Fruit fly (Drosophila melanogaster): ENCODE data around the gene CG13609.

The CG13609 gene

DNA sequence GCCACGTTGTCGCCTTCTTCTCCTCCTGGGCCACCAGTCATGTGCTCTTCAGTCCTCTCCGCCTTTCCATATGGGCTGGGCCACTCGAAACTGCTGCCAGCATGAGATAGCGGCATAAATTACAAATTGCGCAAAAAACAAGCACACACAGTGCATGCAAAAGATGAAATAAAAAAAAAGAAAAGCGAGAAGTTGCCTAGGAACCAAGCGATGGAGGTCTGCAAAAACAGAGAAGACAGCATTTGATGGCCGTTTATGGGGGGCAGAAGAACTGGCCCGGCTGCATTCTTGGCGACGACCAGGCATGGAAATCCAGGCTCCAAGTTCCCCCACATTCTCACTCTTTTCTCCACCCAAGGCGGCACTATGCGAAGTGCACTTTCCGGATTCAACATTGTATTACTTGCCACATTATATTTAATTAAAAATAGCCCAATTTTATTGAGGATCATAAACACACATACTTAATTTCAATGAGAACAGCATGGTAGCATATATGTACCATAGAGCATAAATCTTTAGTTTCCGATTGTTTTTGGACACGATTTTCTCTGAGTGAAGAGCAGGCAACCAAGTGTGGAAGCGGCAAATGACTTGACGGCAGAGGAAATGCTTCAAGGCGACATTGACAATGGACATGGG lies 34.7 kb downstream of the CG13609 start:
- no peak for TF ChIP-seq noc (tag; optimal IDR thresholded peaks at IDR 0.05)

DNA sequence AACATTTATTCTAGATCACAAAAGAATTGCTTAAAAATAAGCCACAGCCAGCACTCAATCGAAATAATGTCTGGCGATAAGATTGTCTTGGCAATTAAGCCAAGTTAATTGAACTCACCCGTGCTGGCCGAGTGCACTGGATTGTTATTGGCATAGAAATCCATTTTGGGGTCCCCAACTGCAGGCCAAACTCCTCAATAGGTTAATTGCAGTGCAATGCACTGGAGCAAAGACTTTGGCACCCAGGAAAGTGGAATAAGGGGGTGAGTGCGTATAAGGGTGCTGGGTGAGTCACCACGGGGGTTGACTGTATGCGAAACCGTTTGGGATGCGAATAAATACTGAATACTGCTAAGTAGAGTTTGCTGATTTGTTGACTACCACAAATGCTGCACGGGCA lies 36.1 kb downstream of the CG13609 start:
- no peak for TF ChIP-seq noc (tag; optimal IDR thresholded peaks at IDR 0.05)

DNA sequence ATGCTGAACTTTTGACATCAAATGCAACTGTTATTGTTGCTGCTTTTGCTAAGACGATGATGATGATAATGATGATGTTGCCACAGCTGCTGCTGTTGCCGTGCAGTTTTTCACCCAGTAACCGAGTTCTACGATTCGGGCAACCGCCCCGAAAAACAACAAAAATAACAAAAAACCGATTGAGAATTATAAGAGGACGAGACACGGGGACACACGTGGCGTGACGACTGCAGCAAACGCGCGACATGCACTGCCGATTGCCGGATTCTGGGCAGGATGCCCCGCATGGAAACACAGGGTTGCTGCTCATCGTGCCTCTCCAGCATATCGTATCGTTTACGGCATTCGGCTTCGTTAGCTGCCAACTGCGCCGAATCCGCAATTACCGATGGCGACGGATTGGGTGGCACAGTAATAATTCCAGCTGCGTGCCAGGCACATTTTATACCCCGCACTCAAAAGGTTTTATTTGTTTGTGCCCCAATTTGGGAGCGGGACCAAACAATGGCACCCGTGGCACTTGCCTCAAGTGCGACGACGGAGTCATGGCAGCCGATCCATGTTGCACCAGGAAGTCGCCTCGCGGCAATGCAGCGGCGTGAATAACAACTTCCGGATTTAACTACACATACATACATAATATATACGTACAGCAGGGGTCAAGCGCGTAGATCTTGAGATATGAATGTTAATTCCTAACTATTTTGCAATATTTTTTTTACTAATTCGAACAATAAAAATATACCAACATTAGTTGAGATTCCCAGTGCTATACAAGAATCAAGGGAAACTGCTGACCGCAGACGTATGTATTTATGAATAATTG lies 37.0 kb downstream of the CG13609 start:
- no peak for TF ChIP-seq noc (tag; optimal IDR thresholded peaks at IDR 0.05)

DNA sequence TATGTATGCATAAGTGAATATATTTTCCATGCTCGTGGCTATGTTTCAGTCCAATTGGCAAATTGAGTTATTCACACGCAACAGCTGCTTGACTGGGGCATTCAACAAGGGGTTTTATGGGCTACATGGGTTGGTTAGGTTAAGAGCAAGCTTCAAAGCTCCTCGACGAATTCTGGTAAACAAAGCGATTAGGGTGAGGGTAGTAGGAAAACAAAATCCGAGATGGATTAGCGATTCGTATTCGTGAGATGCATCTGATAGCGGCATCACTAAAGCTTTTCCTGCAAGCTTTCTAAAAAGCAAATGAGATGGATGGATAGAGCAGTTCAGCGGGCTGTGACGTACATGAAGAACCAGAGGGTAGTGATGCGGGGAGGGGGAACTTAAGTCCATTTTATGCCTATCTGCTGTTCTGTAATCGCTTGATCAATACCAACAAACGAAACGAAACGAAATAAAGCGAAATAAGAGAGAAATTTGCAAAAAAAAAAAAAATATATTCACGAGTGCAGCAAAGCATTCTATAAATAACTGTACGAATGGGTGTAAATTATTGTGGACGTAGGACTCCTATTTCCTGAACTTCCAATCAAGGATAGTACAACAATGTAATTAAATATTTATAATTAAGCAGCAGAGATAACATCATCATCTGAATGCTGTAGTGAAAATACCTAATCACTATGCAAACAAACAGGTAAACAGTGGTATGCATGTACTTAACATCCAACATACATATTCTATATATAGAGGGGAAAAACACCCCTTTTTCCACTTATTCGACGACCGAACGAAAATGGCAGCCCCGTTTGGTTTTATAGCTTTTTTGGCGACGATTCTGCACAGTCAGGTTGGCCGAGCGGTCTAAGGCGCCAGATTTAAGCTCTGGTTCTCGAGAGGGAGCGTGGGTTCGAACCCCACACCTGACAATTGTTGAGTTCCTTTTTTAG lies 37.9 kb downstream of the CG13609 start:
- no peak for TF ChIP-seq noc (tag; optimal IDR thresholded peaks at IDR 0.05)

DNA sequence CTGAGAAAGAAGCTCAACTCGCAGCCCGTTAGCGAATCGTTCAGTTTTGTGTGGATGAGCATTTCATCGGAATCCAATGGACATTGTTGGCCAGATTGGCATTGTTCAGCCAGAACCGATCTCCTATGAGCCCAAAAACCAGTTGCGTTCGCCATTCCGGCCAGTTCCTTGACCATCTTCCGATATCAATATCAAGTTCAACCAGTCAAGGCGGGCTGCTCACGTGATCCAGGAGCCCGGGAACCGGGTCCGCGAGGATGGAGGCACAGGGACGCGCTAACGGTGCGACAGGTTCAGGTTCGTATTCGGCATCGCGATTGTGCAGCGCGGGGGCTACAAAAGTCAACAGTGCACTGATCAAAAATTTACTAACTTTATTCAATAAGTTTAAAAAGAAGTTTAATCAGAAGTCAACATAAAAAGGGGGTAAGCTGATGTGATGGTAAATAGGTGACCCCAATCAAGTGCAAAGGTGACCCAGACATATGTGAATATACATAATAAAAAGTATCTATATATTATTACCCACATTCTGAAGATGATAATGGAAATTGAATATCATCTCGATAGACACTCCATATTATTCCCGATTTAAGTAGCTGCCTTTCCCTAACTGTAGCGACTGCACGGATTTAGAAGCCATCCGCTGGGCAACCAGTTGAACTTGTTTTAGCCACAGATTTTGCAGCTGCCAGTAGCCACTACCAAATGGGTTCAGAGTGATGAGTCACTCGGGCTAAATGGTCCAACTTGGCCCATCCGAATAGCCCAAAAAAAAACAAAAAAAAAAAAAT lies 40.2 kb downstream of the CG13609 start:
- no peak for TF ChIP-seq noc (tag; optimal IDR thresholded peaks at IDR 0.05)

DNA sequence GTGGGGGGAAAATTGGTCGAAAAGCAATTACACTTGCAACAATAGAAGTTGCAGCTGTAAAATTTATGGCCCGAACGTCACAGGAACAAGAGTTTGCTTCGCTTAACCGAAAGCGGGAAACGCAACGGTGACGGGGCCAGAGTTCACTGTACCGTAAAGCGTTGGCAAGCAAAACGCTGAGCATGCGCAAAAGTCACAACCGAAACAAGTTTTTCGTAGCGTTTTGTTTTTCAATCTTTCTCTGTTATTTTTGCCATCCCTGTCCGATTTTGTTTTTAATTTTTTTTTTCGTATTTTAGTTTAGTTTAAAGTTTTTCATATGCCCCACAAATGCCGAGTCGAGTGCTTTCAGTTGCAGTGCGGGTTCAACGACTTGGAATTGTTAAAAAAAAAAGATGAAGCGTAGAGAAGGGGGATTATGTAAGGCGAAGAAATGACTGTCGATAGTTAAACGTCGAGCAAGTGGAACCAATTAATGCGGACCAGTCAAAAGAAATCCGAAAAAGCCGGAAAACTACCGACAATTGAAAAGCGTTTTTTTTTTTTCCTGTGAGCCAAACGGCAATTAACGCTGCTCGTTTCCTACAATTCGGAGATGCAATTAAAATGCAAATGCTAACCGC lies 40.9 kb downstream of the CG13609 start:
- TF ChIP-seq noc (tag; optimal IDR thresholded peaks at IDR 0.05): no peak

DNA sequence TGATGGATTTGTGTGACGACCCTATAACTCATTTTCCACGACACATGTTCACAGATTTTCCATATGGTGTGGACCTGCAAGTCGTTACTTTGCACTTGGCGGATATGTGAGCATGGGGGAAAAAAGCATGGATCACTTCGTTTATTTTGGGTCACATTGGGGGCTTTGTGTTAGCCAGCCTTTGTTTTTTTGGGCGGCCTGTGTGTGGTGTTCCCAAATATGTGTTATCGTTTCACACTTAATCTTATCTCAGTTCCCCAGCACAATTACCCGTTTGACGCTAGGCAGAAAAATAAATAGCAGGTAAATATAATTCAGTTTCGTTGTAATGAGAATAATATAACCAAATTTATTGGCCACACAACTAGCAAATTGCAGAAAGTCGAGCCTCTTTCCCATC lies 41.5 kb downstream of the CG13609 start:
- TF ChIP-seq noc (tag; optimal IDR thresholded peaks at IDR 0.05): peak; percentile 10

DNA sequence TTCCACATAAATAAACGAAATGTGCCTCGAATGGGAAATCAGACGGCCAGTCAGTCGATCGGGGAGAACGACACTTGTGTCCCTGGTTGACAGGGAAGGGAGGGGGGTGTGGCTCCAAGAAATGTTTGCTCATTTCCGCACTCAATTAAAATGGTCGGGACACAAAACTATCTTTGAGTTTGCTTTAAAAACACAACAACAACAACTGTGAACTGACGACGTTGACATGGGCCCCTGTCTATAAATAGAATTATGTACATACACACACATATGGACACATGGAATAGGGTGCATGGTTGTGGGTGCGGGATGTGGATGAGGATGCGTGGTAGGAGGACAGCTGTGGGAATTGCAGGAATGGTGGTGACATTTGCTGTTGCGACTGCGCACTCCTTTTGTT lies 43.2 kb downstream of the CG13609 start:
- no peak for TF ChIP-seq noc (tag; optimal IDR thresholded peaks at IDR 0.05)

DNA sequence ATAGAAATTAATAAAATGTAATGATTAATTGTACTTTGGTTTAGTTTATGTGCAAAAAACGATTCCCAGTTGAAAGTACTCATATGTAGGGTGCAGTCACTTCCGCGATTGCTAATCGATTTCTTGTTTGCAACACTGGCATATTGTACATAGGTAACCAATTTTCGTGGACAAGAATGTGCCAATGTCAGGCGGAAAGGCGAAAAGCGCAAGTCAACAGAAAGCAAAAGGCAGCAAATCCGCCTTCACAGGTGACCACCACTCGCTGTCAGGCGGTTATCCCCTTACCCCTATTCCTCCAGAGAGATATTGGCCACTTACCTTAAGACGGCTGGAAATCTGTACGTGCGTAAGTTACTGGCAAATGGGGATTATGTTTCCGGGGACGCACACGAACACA lies 43.8 kb downstream of the CG13609 start:
- TF ChIP-seq noc (tag; optimal IDR thresholded peaks at IDR 0.05): no peak

DNA sequence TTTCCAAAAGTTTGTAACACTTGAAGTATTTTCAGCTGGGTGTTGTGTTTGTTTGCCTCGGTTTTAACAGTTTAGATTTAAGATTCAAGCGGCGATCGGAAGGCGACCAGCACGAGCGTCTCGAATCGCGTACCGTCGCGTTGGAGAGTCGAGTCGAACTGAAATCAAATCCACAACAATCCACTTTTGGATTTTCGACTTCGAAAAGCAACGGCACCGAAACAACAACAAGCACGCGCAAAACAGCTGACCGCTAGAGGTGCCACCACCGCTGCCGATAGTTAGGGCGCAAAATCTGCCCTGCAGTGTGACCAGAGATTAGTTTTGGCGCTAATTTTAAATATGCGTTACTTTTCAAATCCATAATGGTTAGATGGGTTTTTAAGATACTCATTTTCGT lies 44.2 kb downstream of the CG13609 start, which contains the start of gene jar:
Gene jar (minus strand): TSS at position 163 of the 400 bp plus-strand sequence.
- TF ChIP-seq noc (tag; optimal IDR thresholded peaks at IDR 0.05): peak; percentile 39

DNA sequence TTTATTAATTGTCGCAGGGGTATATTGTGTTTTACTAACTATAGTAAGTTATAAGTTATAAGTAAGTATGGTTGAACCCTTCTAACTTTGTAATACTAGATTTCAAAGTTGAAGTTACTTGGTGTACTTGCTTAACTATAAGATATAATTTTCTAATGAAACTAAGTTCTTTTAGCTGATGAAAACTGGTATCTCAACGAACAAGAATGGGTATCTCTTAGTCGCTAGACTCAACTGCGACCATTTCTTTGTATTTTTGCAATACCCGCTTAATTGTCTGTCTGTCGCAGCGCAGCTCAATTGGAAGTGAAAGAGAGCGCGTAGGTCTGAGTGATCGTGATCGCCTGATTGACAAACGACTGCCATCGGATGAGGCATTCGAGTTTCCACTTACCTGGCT lies 45.4 kb downstream of the CG13609 start:
- no peak for TF ChIP-seq noc (tag; optimal IDR thresholded peaks at IDR 0.05)

DNA sequence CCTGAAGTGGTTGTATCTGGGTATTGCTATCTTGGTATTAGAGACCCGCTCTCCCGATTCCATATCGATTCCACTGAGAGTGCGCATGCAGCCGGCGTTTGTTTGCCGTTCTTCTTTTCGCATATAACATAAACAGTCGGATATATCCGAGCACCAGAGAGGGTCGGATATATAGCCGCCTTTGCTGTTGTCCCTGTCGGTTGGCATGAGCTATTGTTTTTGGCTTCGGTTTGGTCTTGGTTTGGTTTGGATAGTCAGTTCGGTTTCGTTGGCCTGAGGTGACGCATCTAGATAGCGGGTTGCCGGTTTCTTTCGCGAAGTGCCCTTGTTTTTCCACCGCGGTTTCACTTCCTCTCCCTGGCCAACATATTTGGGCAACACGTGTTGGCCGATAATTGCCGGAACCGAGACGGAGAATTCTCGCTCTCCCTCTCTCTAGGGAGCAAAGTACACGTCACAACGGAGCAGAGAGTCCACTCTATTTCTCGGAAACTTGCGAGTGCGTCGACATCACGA lies 46.0 kb downstream of the CG13609 start, which contains the start of gene Orct2:
Gene Orct2 (plus strand): TSS at position 255 of the 516 bp plus-strand sequence.
- peak; percentile 50 for TF ChIP-seq noc (tag; optimal IDR thresholded peaks at IDR 0.05)

DNA sequence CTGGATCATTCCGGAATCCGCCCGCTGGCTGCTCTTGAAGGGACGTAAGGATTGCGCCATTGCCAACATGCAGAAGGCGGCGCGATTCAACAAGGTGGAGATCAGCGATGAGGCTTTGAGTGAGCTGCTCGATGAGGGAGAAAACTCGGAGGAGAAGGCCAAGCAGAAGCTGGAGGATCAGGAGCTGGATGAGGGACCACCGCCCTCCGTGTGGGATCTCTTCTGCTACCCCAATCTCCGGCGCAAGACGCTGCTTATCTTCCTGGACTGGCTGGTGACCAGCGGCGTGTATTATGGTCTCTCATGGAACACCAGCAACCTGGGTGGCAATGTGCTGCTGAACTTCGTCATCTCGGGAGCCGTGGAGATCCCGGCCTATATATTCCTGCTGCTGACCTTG lies 47.4 kb downstream of the CG13609 start:
- TF ChIP-seq noc (tag; optimal IDR thresholded peaks at IDR 0.05): no peak

DNA sequence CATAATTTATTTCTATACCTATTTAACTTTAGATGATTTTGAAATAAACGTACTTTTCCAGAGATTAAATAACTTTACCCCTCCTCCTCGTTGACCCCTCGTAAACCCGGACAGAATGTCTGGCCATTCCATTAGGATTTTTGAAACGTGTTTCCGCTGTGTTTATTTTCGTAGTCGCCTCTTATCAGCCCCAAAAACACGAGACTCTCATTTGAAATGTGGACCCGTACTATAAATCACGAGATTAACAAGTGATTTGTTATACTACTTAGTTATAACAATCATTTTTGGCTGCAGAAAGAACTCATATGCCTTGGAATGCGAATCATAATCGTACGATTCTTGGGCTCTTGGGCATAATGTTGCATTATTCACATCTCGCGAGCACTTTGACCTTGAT lies 48.6 kb downstream of the CG13609 start:
- TF ChIP-seq noc (tag; optimal IDR thresholded peaks at IDR 0.05): no peak

Data from whole organism, larva.